Fruit fly (Drosophila melanogaster) whole organism, embryonic: ENCODE data around the gene drl.

Source experiments
- CG10366 ChIP-seq: fragments of 200-800 bp; sonication (Bioruptor generic); IDR thresholded peaks from 2 replicates; pipeline ENCODE4 v1.3.6; 2022; ENCODE audit warnings: missing biosample characterization, missing genetic modification characterization
- CG10959 ChIP-seq: fragments of 200-800 bp; sonication (Bioruptor generic); IDR thresholded peaks from 2 replicates; pipeline ENCODE4 v1.3.6; 2022; ENCODE audit warnings: missing biosample characterization, missing genetic modification characterization
- CG11398 ChIP-seq: fragments of 200-800 bp; sonication (Bioruptor generic); optimal IDR thresholded peaks from 2 replicates; lab custom pipeline; 2016; ENCODE audit warnings: missing biosample characterization, missing genetic modification characterization
- CG12744 ChIP-seq: fragments of 200-800 bp; sonication (Bioruptor generic); optimal IDR thresholded peaks from 2 replicates; lab custom pipeline; 2016; ENCODE audit warnings: missing biosample characterization, missing genetic modification characterization
- CG14050 ChIP-seq: fragments of 200-800 bp; sonication (Bioruptor generic); IDR thresholded peaks from 3 replicates; pipeline ENCODE4 v1.3.6; 2022; ENCODE audit warnings: missing biosample characterization, missing genetic modification characterization
- CG15011 ChIP-seq: fragments of 200-800 bp; sonication (Bioruptor generic); optimal IDR thresholded peaks from 3 replicates; lab custom pipeline; 2018; ENCODE audit warnings: missing biosample characterization, mild to moderate bottlenecking, missing genetic modification characterization
- CG15073 ChIP-seq: fragments of 200-800 bp; sonication (Bioruptor generic); optimal IDR thresholded peaks from 2 replicates; lab custom pipeline; 2016; ENCODE audit warnings: missing biosample characterization, missing genetic modification characterization
- CG1603 ChIP-seq: fragments of 200-800 bp; sonication (Bioruptor generic); optimal IDR thresholded peaks from 2 replicates; lab custom pipeline; 2019; ENCODE audit warnings: missing biosample characterization, mild to moderate bottlenecking, missing genetic modification characterization, moderate library complexity
- CG17385 ChIP-seq: fragments of 200-800 bp; sonication (Bioruptor generic); optimal IDR thresholded peaks from 3 replicates; lab custom pipeline; 2018; ENCODE audit warnings: missing biosample characterization, mild to moderate bottlenecking, missing genetic modification characterization
- CG2712 ChIP-seq: fragments of 200-800 bp; optimal IDR thresholded peaks from 3 replicates; lab custom pipeline; 2019; ENCODE audit warnings: missing biosample characterization, mild to moderate bottlenecking, missing genetic modification characterization, moderate library complexity
- CG3838 ChIP-seq: fragments of 200-800 bp; sonication (Bioruptor generic); optimal IDR thresholded peaks from 3 replicates; lab custom pipeline; 2016; ENCODE audit warnings: missing biosample characterization, missing genetic modification characterization
- CG8924 ChIP-seq: fragments of 200-800 bp; optimal IDR thresholded peaks from 3 replicates; lab custom pipeline; 2019; ENCODE audit warnings: missing biosample characterization, mild to moderate bottlenecking, missing genetic modification characterization, moderate library complexity
- CHES-1-like ChIP-seq: fragments of 200-800 bp; sonication (Bioruptor generic); optimal IDR thresholded peaks from 2 replicates; lab custom pipeline; 2016; ENCODE audit warnings: missing biosample characterization, missing genetic modification characterization
- Deaf1 ChIP-seq: fragments of 200-800 bp; optimal IDR thresholded peaks from 3 replicates; lab custom pipeline; 2019; ENCODE audit warnings: missing biosample characterization, mild to moderate bottlenecking, missing genetic modification characterization, moderate library complexity
- Dfd ChIP-seq, 2 experiments: fragments of >200 bp; optimal IDR thresholded peaks; 2 replicates each; lab custom pipeline; 2017; ENCODE audit warnings: missing biosample characterization in 2 of 2, missing genetic modification characterization in 2 of 2
- Dip3 ChIP-seq: fragments of 200-800 bp; sonication (Bioruptor generic); optimal IDR thresholded peaks from 3 replicates; lab custom pipeline; 2016; ENCODE audit warnings: missing biosample characterization, missing genetic modification characterization
- Ets97D ChIP-seq: fragments of 200-800 bp; sonication (Bioruptor generic); optimal IDR thresholded peaks from 3 replicates; lab custom pipeline; 2016; ENCODE audit warnings: missing biosample characterization, missing genetic modification characterization
- HHEX ChIP-seq: fragments of 200-800 bp; sonication (Bioruptor generic); optimal IDR thresholded peaks from 3 replicates; lab custom pipeline; 2017; ENCODE audit warnings: missing biosample characterization, mild to moderate bottlenecking, missing genetic modification characterization, missing genetic modification reagents
- HLH3B ChIP-seq: fragments of 200-800 bp; sonication (Bioruptor generic); IDR thresholded peaks from 2 replicates; pipeline ENCODE4 v1.3.6; 2022; ENCODE audit warnings: missing biosample characterization, missing genetic modification characterization
- HmgD ChIP-seq: fragments of 200-800 bp; sonication (Bioruptor generic); optimal IDR thresholded peaks from 3 replicates; lab custom pipeline; 2016; ENCODE audit warnings: missing biosample characterization, missing genetic modification characterization
- Hsf ChIP-seq: fragments of 200-800 bp; sonication (Bioruptor generic); optimal IDR thresholded peaks from 3 replicates; lab custom pipeline; 2016; ENCODE audit warnings: missing biosample characterization, missing genetic modification characterization
- Jarid2 ChIP-seq: fragments of 200-800 bp; sonication (Bioruptor generic); optimal IDR thresholded peaks from 3 replicates; lab custom pipeline; 2017; ENCODE audit warnings: mild to moderate bottlenecking, missing biosample characterization, missing genetic modification reagents, missing genetic modification characterization
- Lim3 ChIP-seq: fragments of 200-800 bp; sonication (Bioruptor generic); IDR thresholded peaks from 2 replicates; pipeline ENCODE4 v1.3.6; 2022; ENCODE audit warnings: missing biosample characterization, missing genetic modification characterization
- Myb ChIP-seq: fragments of 200-800 bp; sonication (Bioruptor generic); optimal IDR thresholded peaks from 2 replicates; lab custom pipeline; 2016; ENCODE audit warnings: missing biosample characterization, missing genetic modification characterization
- Oaz ChIP-seq: fragments of 200-800 bp; sonication (Bioruptor generic); IDR thresholded peaks from 2 replicates; pipeline ENCODE4 v1.3.6; 2022; ENCODE audit warnings: missing biosample characterization, missing genetic modification characterization
- Rx ChIP-seq: fragments of 200-800 bp; sonication (Bioruptor generic); IDR thresholded peaks from 2 replicates; pipeline ENCODE4 v1.3.6; 2022; ENCODE audit warnings: missing biosample characterization, missing genetic modification characterization
- Side ChIP-seq: fragments of 200-800 bp; sonication (Bioruptor generic); optimal IDR thresholded peaks from 2 replicates; lab custom pipeline; 2016; ENCODE audit warnings: missing biosample characterization, missing genetic modification characterization
- Sin3A ChIP-seq: fragments of >200 bp; optimal IDR thresholded peaks from 2 replicates; lab custom pipeline; 2018
- Sry-β ChIP-seq: fragments of 200-800 bp; sonication (Bioruptor generic); optimal IDR thresholded peaks from 2 replicates; lab custom pipeline; 2018; ENCODE audit warnings: missing biosample characterization, mild to moderate bottlenecking, missing genetic modification characterization, moderate library complexity
- Trl ChIP-seq, 3 experiments: fragments of >200 bp in 2 of 3; fragments of 200-800 bp in 1 of 3; sonication (Bioruptor generic) in 1 of 3; optimal IDR thresholded peaks; 2 replicates in 1 of 3; 3 replicates in 2 of 3; lab custom pipeline; 2016 to 2017; ENCODE audit warnings: missing biosample characterization in 1 of 3, missing genetic modification characterization in 1 of 3
- Xbp1 ChIP-seq: fragments of 200-800 bp; sonication (Bioruptor generic); optimal IDR thresholded peaks from 3 replicates; lab custom pipeline; 2016; ENCODE audit warnings: missing biosample characterization, mild to moderate bottlenecking, missing genetic modification characterization
- YL-1 ChIP-seq: fragments of 200-800 bp; sonication (Bioruptor generic); optimal IDR thresholded peaks from 3 replicates; lab custom pipeline; 2017; ENCODE audit warnings: missing biosample characterization, mild to moderate bottlenecking, missing genetic modification characterization
- bigmax ChIP-seq: fragments of 200-800 bp; sonication (Bioruptor generic); optimal IDR thresholded peaks from 2 replicates; lab custom pipeline; 2018; ENCODE audit warnings: missing biosample characterization, mild to moderate bottlenecking, missing genetic modification characterization
- cas ChIP-seq: fragments of 200-800 bp; sonication (Bioruptor generic); IDR thresholded peaks from 2 replicates; pipeline ENCODE4 v1.3.6; 2022; ENCODE audit warnings: missing biosample characterization, missing genetic modification characterization
- corto ChIP-seq: fragments of 200-800 bp; sonication (Bioruptor generic); optimal IDR thresholded peaks from 2 replicates; lab custom pipeline; 2016; ENCODE audit warnings: missing biosample characterization, mild to moderate bottlenecking, missing genetic modification characterization, moderate library complexity
- disco-r ChIP-seq: fragments of 200-800 bp; sonication (Bioruptor generic); optimal IDR thresholded peaks from 2 replicates; lab custom pipeline; 2016; ENCODE audit warnings: missing biosample characterization, missing genetic modification characterization
- dmrt99B ChIP-seq: fragments of 200-800 bp; sonication (Bioruptor generic); optimal IDR thresholded peaks from 2 replicates; lab custom pipeline; 2018; ENCODE audit warnings: missing biosample characterization, mild to moderate bottlenecking, missing genetic modification characterization, moderate library complexity
- hkb ChIP-seq, 2 experiments: fragments of 200-800 bp in 1 of 2; fragments of >200 bp in 1 of 2; sonication (Bioruptor generic) in 1 of 2; IDR thresholded peaks in 1 of 2; optimal IDR thresholded peaks in 1 of 2; 2 replicates each; pipeline versions ENCODE4 v1.3.6 to Lab custom; 2017 to 2022; ENCODE audit warnings: missing biosample characterization in 1 of 2, missing genetic modification characterization in 1 of 2
- jing ChIP-seq: fragments of 200-800 bp; sonication (Bioruptor generic); optimal IDR thresholded peaks from 2 replicates; lab custom pipeline; 2018; ENCODE audit warnings: missing biosample characterization, mild to moderate bottlenecking, missing genetic modification characterization
- jumu ChIP-seq: fragments of 200-800 bp; sonication (Bioruptor generic); optimal IDR thresholded peaks from 3 replicates; lab custom pipeline; 2016; ENCODE audit warnings: missing biosample characterization, missing genetic modification characterization
- kah ChIP-seq: fragments of 200-800 bp; sonication (Bioruptor generic); optimal IDR thresholded peaks from 2 replicates; lab custom pipeline; 2018; ENCODE audit warnings: missing biosample characterization, mild to moderate bottlenecking, missing genetic modification characterization
- nmo ChIP-seq: fragments of 200-800 bp; sonication (Bioruptor generic); optimal IDR thresholded peaks from 2 replicates; lab custom pipeline; 2018; ENCODE audit warnings: missing biosample characterization, mild to moderate bottlenecking, missing genetic modification characterization, moderate library complexity
- pnt ChIP-seq: fragments of 200-800 bp; sonication (Bioruptor generic); optimal IDR thresholded peaks from 3 replicates; lab custom pipeline; 2016; ENCODE audit warnings: missing biosample characterization, missing genetic modification characterization
- rib ChIP-seq: fragments of 200-800 bp; sonication (Bioruptor generic); IDR thresholded peaks from 2 replicates; pipeline ENCODE4 v1.3.6; 2022; ENCODE audit warnings: missing biosample characterization, missing genetic modification characterization
- sd ChIP-seq: fragments of 200-800 bp; sonication (Bioruptor generic); optimal IDR thresholded peaks from 3 replicates; lab custom pipeline; 2018; ENCODE audit warnings: missing biosample characterization, mild to moderate bottlenecking, missing genetic modification characterization, moderate library complexity
- sens-2 ChIP-seq: fragments of 200-800 bp; sonication (Bioruptor generic); IDR thresholded peaks from 2 replicates; pipeline ENCODE4 v1.3.6; 2022; ENCODE audit warnings: missing biosample characterization, missing genetic modification characterization
- seq ChIP-seq: fragments of 200-800 bp; sonication (Bioruptor generic); IDR thresholded peaks from 2 replicates; pipeline ENCODE4 v1.3.6; 2022; ENCODE audit warnings: missing biosample characterization, missing genetic modification characterization
- tin ChIP-seq: fragments of 200-800 bp; sonication (Bioruptor generic); optimal IDR thresholded peaks from 3 replicates; lab custom pipeline; 2016; ENCODE audit warnings: missing biosample characterization, missing genetic modification characterization
- tio ChIP-seq: fragments of 200-800 bp; sonication (Bioruptor generic); optimal IDR thresholded peaks from 2 replicates; lab custom pipeline; 2017; ENCODE audit warnings: missing biosample characterization, missing genetic modification characterization, inconsistent platforms
- tll ChIP-seq, 2 experiments: fragments of 200-800 bp in 1 of 2; fragments of >200 bp in 1 of 2; sonication (Bioruptor generic) in 1 of 2; optimal IDR thresholded peaks; 2 replicates each; lab custom pipeline; 2017 to 2019; ENCODE audit warnings: missing biosample characterization in 2 of 2, missing genetic modification characterization in 2 of 2, mild to moderate bottlenecking in 1 of 2, moderate library complexity in 1 of 2
- wdn ChIP-seq: fragments of 200-800 bp; sonication (Bioruptor generic); IDR thresholded peaks from 2 replicates; pipeline ENCODE4 v1.3.6; 2022; ENCODE audit warnings: missing biosample characterization, missing genetic modification characterization
- wor ChIP-seq: fragments of 200-800 bp; sonication (Bioruptor generic); IDR thresholded peaks from 2 replicates; pipeline ENCODE4 v1.3.6; 2022; ENCODE audit warnings: missing biosample characterization, missing genetic modification characterization

drl gene

dm6 chr2L:19154893-19155389 is 35.2 kb upstream of the drl start (continued):
- TF ChIP-seq CG10959 (GFP tag; lab: Robert Waterston, UW) = no peak
- no peak for TF ChIP-seq kah (GFP tag; lab: Kevin White, UChicago)
- TF ChIP-seq Sry-β (GFP tag; lab: Kevin White, UChicago) = no peak
- TF ChIP-seq sd = peak; percentile 34
- TF ChIP-seq Dfd (GFP tag; optimal IDR thresholded peaks at IDR 0.05; lab: Kevin White, UChicago) = no peak
- no peak for TF ChIP-seq disco-r (GFP tag; lab: Kevin White, UChicago)
- no peak for TF ChIP-seq wor (GFP tag; lab: Robert Waterston, UW)
- TF ChIP-seq CG1603 (tag; lab: Kevin White, UChicago) = peak; percentile 9
- TF ChIP-seq tin (GFP tag; lab: Kevin White, UChicago) = no peak
- no peak for TF ChIP-seq bigmax (GFP tag; lab: Kevin White, UChicago)
- peak in 1 of 2 experiments; percentile 22 for TF ChIP-seq Trl (optimal IDR thresholded peaks at IDR 0.05; lab: Kevin White, UChicago)
- TF ChIP-seq Trl (GFP tag; optimal IDR thresholded peaks at IDR 0.05; lab: Kevin White, UChicago) = no peak
- peak; percentile 57; the same call in 1 of the 2 replicates for TF ChIP-seq rib (GFP tag; lab: Robert Waterston, UW)
- no peak for TF ChIP-seq seq (GFP tag; lab: Robert Waterston, UW)
- no peak for TF ChIP-seq wdn (GFP tag; lab: Robert Waterston, UW)
- no peak for TF ChIP-seq jumu (GFP tag; lab: Kevin White, UChicago)
- TF ChIP-seq CG14050 (GFP tag; lab: Robert Waterston, UW) = no peak
- no peak for TF ChIP-seq YL-1 (GFP tag; lab: Kevin White, UChicago)
- no peak for TF ChIP-seq Myb (GFP tag; lab: Kevin White, UChicago)
- TF ChIP-seq CG17385 = no peak
- no peak for TF ChIP-seq cas (GFP tag; lab: Robert Waterston, UW)
- no peak for TF ChIP-seq Xbp1 (GFP tag; lab: Kevin White, UChicago)
- TF ChIP-seq CG15011 (GFP tag; lab: Kevin White, UChicago) = no peak
- peak; percentile 19 for TF ChIP-seq nmo
- TF ChIP-seq HLH3B = no peak
- TF ChIP-seq Dip3 (GFP tag; lab: Kevin White, UChicago) = no peak
- no peak for TF ChIP-seq jing
- TF ChIP-seq pnt = no peak
- TF ChIP-seq HHEX = no peak
- TF ChIP-seq Ets97D (GFP tag; lab: Kevin White, UChicago) = peak; percentile 31
- TF ChIP-seq Rx = no peak
- TF ChIP-seq Side (GFP tag; lab: Kevin White, UChicago) = no peak
- no peak for TF ChIP-seq Sin3A (lab: Kevin White, UChicago)
- TF ChIP-seq Deaf1 (tag; lab: Kevin White, UChicago) = peak; percentile 13
- no peak for TF ChIP-seq CG15073 (GFP tag; lab: Kevin White, UChicago)
- TF ChIP-seq CG10366 (GFP tag; lab: Robert Waterston, UW) = no peak
- no peak for TF ChIP-seq sens-2 (GFP tag; lab: Robert Waterston, UW)
- TF ChIP-seq CG11398 = no peak
- TF ChIP-seq CG8924 = peak; percentile 24
- no peak for TF ChIP-seq CG12744 (GFP tag; lab: Kevin White, UChicago)
- TF ChIP-seq Hsf (GFP tag; lab: Kevin White, UChicago) = no peak
- no peak for TF ChIP-seq HmgD (GFP tag; lab: Kevin White, UChicago)
- TF ChIP-seq CG2712 (tag; lab: Kevin White, UChicago) = peak; percentile 7
- no peak for TF ChIP-seq corto
- TF ChIP-seq Lim3 (GFP tag; lab: Robert Waterston, UW) = no peak
- TF ChIP-seq Oaz (GFP tag; lab: Robert Waterston, UW) = no peak
- no peak for TF ChIP-seq tio
- no peak for TF ChIP-seq dmrt99B (tag; lab: Kevin White, UChicago)
- no peak for TF ChIP-seq CHES-1-like (GFP tag; lab: Kevin White, UChicago)
- TF ChIP-seq CG3838 (GFP tag; lab: Kevin White, UChicago) = no peak
- peak; percentile 51 to 86 for TF ChIP-seq tll (GFP tag; optimal IDR thresholded peaks at IDR 0.05; lab: Kevin White, UChicago)
- TF ChIP-seq hkb (optimal IDR thresholded peaks at IDR 0.05; lab: Kevin White, UChicago) = no peak
- TF ChIP-seq hkb (GFP tag; IDR thresholded peaks at IDR 0.05; lab: Robert Waterston, UW) = no peak
- no peak for TF ChIP-seq Jarid2 (GFP tag; lab: Kevin White, UChicago)
